Worm (Caenorhabditis elegans) whole organism, early embryonic: ENCODE data around the gene srh-28.

ENCODE experiments used
- F13C5.2 ChIP-seq: sonication (generic microtip); optimal IDR thresholded peaks from 2 replicates; lab custom pipeline; 2017; ENCODE audit warnings: mild to moderate bottlenecking, missing genetic modification characterization, inconsistent platforms, missing compliant biosample characterization
- ama-1 ChIP-seq: fragments of 150-350 bp; optimal IDR thresholded peaks from 2 replicates; lab custom pipeline; 2014
- ets-7 ChIP-seq: sonication (generic microtip); optimal IDR thresholded peaks from 2 replicates; lab custom pipeline; 2016; ENCODE audit warnings: missing genotype, missing genetic modification characterization, missing compliant biosample characterization
- flt-1 ChIP-seq: fragments of 200-800 bp; sonication (Bioruptor generic); IDR thresholded peaks from 2 replicates; pipeline ENCODE4 v1.3.6; 2022; ENCODE audit warnings: missing genetic modification characterization, missing compliant biosample characterization
- hmbx-1 ChIP-seq: sonication (generic microtip); optimal IDR thresholded peaks from 2 replicates; lab custom pipeline; 2016; ENCODE audit warnings: mild to moderate bottlenecking, missing genetic modification characterization, missing compliant biosample characterization
- hmg-4 ChIP-seq: fragments of 200-800 bp; sonication (Bioruptor generic); optimal IDR thresholded peaks from 2 replicates; lab custom pipeline; 2018; ENCODE audit warnings: mild to moderate bottlenecking, missing genetic modification characterization, missing compliant biosample characterization
- hnd-1 ChIP-seq: sonication (generic microtip); optimal IDR thresholded peaks from 2 replicates; lab custom pipeline; 2016; ENCODE audit warnings: missing genetic modification characterization, missing compliant biosample characterization
- pes-1 ChIP-seq: fragments of 200-800 bp; sonication (Bioruptor generic); IDR thresholded peaks from 2 replicates; pipeline ENCODE4 v1.3.6; 2022; ENCODE audit warnings: missing genetic modification reagents, missing genetic modification characterization, missing compliant biosample characterization
- scrt-1 ChIP-seq: fragments of 200-800 bp; sonication (Bioruptor generic); IDR thresholded peaks from 2 replicates; pipeline ENCODE4 v1.3.6; 2022; ENCODE audit warnings: missing genetic modification characterization, missing compliant biosample characterization
- tbx-11 ChIP-seq: fragments of 200-800 bp; sonication (Bioruptor generic); IDR thresholded peaks from 2 replicates; pipeline ENCODE4 v1.3.6; 2022; ENCODE audit warnings: missing genetic modification characterization, missing compliant biosample characterization

- TF ChIP-seq pes-1 (GFP tag; lab: Robert Waterston, UW) (no peak), ama-1 (no peak), tbx-11 (GFP tag; lab: Robert Waterston, UW) (no peak), hmg-4 (GFP tag; lab: Kevin White, UChicago) (no peak), flt-1 (no peak), F13C5.2 (no peak), scrt-1 (no peak), hmbx-1 (tag; lab: Kevin White, UChicago) (no peak), hnd-1 (tag; lab: Kevin White, UChicago) (no peak), ets-7 (no peak)
These were observed 41.6 kb upstream of the srh-28 start, which contains the start of gene dmsr-14 for ce11 chrV:6817184-6817583.
